Worm (Caenorhabditis elegans): ENCODE measurements around the gene F11E6.4.

The F11E6.4 gene

ce11 chrIV:17431287-17431686, 38.9 kb downstream of the F11E6.4 start, which contains the start of gene lact-6:
TSS of gene lact-6 (minus strand) at chrIV:17431387.
- TF ChIP-seq egl-27 (tag; optimal IDR thresholded peaks at IDR 0.05) (no peak), F13H6.1 (tag; optimal IDR thresholded peaks at IDR 0.05) (no peak), C34F6.9 (tag; optimal IDR thresholded peaks at IDR 0.05) (no peak)

DNA sequence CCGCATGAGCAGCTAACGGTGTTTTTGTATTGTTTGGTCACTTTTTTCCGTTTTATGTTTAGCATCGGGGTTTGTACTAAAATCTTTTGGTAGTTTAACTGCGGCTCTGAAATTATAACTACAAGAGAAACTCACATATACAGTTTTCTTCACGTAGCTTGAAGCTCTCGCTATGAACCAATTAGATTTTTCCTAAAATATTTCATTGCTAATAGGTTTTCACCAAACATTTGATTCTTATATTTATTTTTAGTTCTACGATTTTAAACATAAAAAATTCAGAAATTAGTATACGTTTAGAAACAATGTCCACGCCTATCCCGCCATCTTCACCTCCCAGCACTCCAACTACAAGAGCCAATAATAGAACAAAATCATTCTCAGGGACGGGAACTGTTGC, 42.7 kb downstream of the F11E6.4 start, which contains the start of gene C06A12.3:
TSS of gene C06A12.3 (plus strand) at position 301 of the 400 bp plus-strand sequence.
- TF ChIP-seq crh-2 (tag; optimal IDR thresholded peaks at IDR 0.05) (no peak), lin-13 (GFP tag; optimal IDR thresholded peaks at IDR 0.05) (no peak), mab-5 (tag; optimal IDR thresholded peaks at IDR 0.05) (no peak), nhr-237 (tag; optimal IDR thresholded peaks at IDR 0.05) (no peak)

DNA sequence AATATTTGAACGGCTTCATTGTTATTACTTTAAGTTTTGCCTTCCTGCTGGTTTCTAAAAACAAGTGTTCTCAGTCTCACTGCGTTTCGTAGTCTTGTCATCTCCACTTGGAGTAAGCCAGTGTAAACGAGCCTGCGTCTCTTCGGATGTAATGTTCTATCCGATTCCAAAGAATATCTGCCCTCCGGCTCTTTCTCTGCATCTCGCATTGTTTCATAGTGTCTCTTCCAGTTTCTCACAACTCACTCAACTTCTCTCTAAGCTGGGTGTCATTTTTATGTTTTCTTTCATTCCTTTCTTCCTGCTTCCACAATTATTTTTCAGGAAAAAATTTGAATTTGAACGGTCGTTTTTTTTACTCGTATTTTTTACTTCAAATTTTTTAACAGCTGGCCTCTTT, 43.2 kb downstream of the F11E6.4 start:
- no peak for TF ChIP-seq dmd-4 (tag; optimal IDR thresholded peaks at IDR 0.05)
- TF ChIP-seq unc-55 (GFP tag; optimal IDR thresholded peaks at IDR 0.05) = peak; percentile 64
- peak; percentile 33 for TF ChIP-seq sma-9 (GFP tag; optimal IDR thresholded peaks at IDR 0.05)
- TF ChIP-seq sma-9 (tag; optimal IDR thresholded peaks at IDR 0.05) = no peak
- peak; percentile 32 for TF ChIP-seq C34F6.9 (tag; optimal IDR thresholded peaks at IDR 0.05)
- no peak for TF ChIP-seq zag-1 (tag; optimal IDR thresholded peaks at IDR 0.05)
- no peak for TF ChIP-seq alr-1 (tag; optimal IDR thresholded peaks at IDR 0.05)
- TF ChIP-seq ama-1 (optimal IDR thresholded peaks at IDR 0.05) = no peak
- TF ChIP-seq F13H6.1 (tag; optimal IDR thresholded peaks at IDR 0.05) = peak; percentile 5
